Fruit fly (Drosophila melanogaster) ovary, adult (tissue): ENCODE measurements around the gene CG15169.

Experiments
- CG17801 ChIP-seq: fragments of 200-800 bp; optimal IDR thresholded peaks from 2 replicates; lab custom pipeline; 2019; ENCODE audit warnings: missing biosample characterization, mild to moderate bottlenecking, missing genetic modification characterization, moderate library complexity; ENCODE audit not compliant: partially characterized antibody

The CG15169 gene

dm6 chr2L:19011895-19012645 is 21.2 kb downstream of the CG15169 start:
- TF ChIP-seq CG17801 (GFP tag; lab: Kevin White, UChicago): no peak

dm6 chr2L:19012776-19013328 is 22.0 kb downstream of the CG15169 start:
- no peak for TF ChIP-seq CG17801 (GFP tag; lab: Kevin White, UChicago)

dm6 chr2L:19014032-19014880 is 23.4 kb downstream of the CG15169 start:
- TF ChIP-seq CG17801 (GFP tag; lab: Kevin White, UChicago): no peak

- TF ChIP-seq CG17801 (GFP tag; lab: Kevin White, UChicago): no peak
Measured at dm6 chr2L:19014881-19015366, 24.1 kb downstream of the CG15169 start.

dm6 chr2L:19015628-19016027 is 24.8 kb downstream of the CG15169 start:
- TF ChIP-seq CG17801 (GFP tag; lab: Kevin White, UChicago): no peak

dm6 chr2L:19017060-19017459 is 26.2 kb downstream of the CG15169 start:
- TF ChIP-seq CG17801 (GFP tag; lab: Kevin White, UChicago): no peak

dm6 chr2L:19018266-19018665 is 27.4 kb downstream of the CG15169 start:
- no peak for TF ChIP-seq CG17801 (GFP tag; lab: Kevin White, UChicago)

- no peak for TF ChIP-seq CG17801 (GFP tag; lab: Kevin White, UChicago)
Measured at dm6 chr2L:19019160-19019592, 28.4 kb downstream of the CG15169 start.

- TF ChIP-seq CG17801 (GFP tag; lab: Kevin White, UChicago): no peak
Measured at dm6 chr2L:19019640-19020039, 28.8 kb downstream of the CG15169 start.

- TF ChIP-seq CG17801 (GFP tag; lab: Kevin White, UChicago): no peak
Measured at dm6 chr2L:19021278-19022220, 30.7 kb downstream of the CG15169 start.

dm6 chr2L:19022221-19022516 is 31.3 kb downstream of the CG15169 start, which contains the start of gene CG15172:
CG15172 (plus strand) TSS chr2L:19022417.
- no peak for TF ChIP-seq CG17801 (GFP tag; lab: Kevin White, UChicago)

- no peak for TF ChIP-seq CG17801 (GFP tag; lab: Kevin White, UChicago)
Measured at dm6 chr2L:19023972-19024743, 33.3 kb downstream of the CG15169 start.

dm6 chr2L:19024744-19025059 is 33.9 kb downstream of the CG15169 start:
- TF ChIP-seq CG17801 (GFP tag; lab: Kevin White, UChicago): no peak
